Worm (Caenorhabditis elegans) whole organism, young adult: Measurements from ENCODE around the gene mca-2.

Experiments used
- B0019.2 ChIP-seq: fragments of 200-800 bp; sonication (Bioruptor generic); conservative IDR thresholded peaks from 2 replicates; pipeline ENCODE4 v1.3.6; 2022; ENCODE audit warnings: missing genetic modification reagents, missing genetic modification characterization, missing compliant biosample characterization
- B0035.1 ChIP-seq: sonication (generic microtip); optimal IDR thresholded peaks from 2 replicates; lab custom pipeline; 2016; ENCODE audit warnings: missing genetic modification characterization, mild to moderate bottlenecking, missing compliant biosample characterization, missing genotype, missing genetic modification reagents
- B0336.3 ChIP-seq: fragments of 200-800 bp; sonication (Bioruptor generic); IDR thresholded peaks from 2 replicates; pipeline ENCODE4 v1.3.6; 2022; ENCODE audit warnings: missing genetic modification characterization, missing compliant biosample characterization
- D2030.7 ChIP-seq: fragments of 200-800 bp; sonication (Bioruptor generic); IDR thresholded peaks from 2 replicates; pipeline ENCODE4 v1.3.6; 2022; ENCODE audit warnings: missing genetic modification reagents, missing genetic modification characterization, missing compliant biosample characterization
- F55B11.4 ChIP-seq: sonication (generic microtip); optimal IDR thresholded peaks from 2 replicates; lab custom pipeline; 2016; ENCODE audit warnings: missing compliant biosample characterization, missing genetic modification characterization, borderline replicate concordance; ENCODE audit not compliant: insufficient read depth
- T26A5.8 ChIP-seq: sonication (generic microtip); optimal IDR thresholded peaks from 2 replicates; lab custom pipeline; 2016; ENCODE audit warnings: missing genetic modification characterization, missing compliant biosample characterization
- Y53F4B.3 ChIP-seq: fragments of 200-800 bp; sonication (Bioruptor generic); IDR thresholded peaks from 2 replicates; pipeline ENCODE4 v1.3.6; 2022; ENCODE audit warnings: missing genetic modification reagents, missing genetic modification characterization, missing compliant biosample characterization
- Y56A3A.18 ChIP-seq: fragments of 200-800 bp; sonication (Bioruptor generic); IDR thresholded peaks from 2 replicates; pipeline ENCODE4 v1.3.6; 2022; ENCODE audit warnings: missing genetic modification reagents, missing genetic modification characterization, missing compliant biosample characterization
- akir-1 ChIP-seq: fragments of 200-800 bp; sonication (Bioruptor generic); optimal IDR thresholded peaks from 2 replicates; lab custom pipeline; 2018; ENCODE audit warnings: mild to moderate bottlenecking, missing genetic modification characterization, moderate library complexity, missing compliant biosample characterization
- atf-7 ChIP-seq: sonication (generic microtip); optimal IDR thresholded peaks from 2 replicates; lab custom pipeline; 2017; ENCODE audit warnings: mild to moderate bottlenecking, missing genetic modification characterization, missing compliant biosample characterization
- ceh-100 ChIP-seq: fragments of 200-800 bp; sonication (Bioruptor generic); IDR thresholded peaks from 2 replicates; pipeline ENCODE4 v1.3.6; 2022; ENCODE audit warnings: missing genetic modification reagents, missing genetic modification characterization, missing compliant biosample characterization
- ceh-40 ChIP-seq: fragments of 200-800 bp; sonication (Bioruptor generic); IDR thresholded peaks from 2 replicates; pipeline ENCODE4 v1.3.6; 2022; ENCODE audit warnings: missing genetic modification characterization, missing compliant biosample characterization
- ceh-91 ChIP-seq: fragments of 200-800 bp; sonication (Bioruptor generic); IDR thresholded peaks from 2 replicates; pipeline ENCODE4 v1.3.6; 2022; ENCODE audit warnings: missing genetic modification reagents, missing genetic modification characterization, missing compliant biosample characterization
- dox-1 ChIP-seq: fragments of 200-800 bp; sonication (Bioruptor generic); IDR thresholded peaks from 2 replicates; pipeline ENCODE4 v1.3.6; 2022; ENCODE audit warnings: missing genetic modification reagents, missing genetic modification characterization, missing compliant biosample characterization
- egrh-3 ChIP-seq: fragments of 200-800 bp; sonication (Bioruptor generic); IDR thresholded peaks from 2 replicates; pipeline ENCODE4 v1.3.6; 2022; ENCODE audit warnings: missing genetic modification reagents, missing genetic modification characterization, missing compliant biosample characterization
- ekl-4 ChIP-seq: fragments of 200-800 bp; sonication (Bioruptor generic); IDR thresholded peaks from 2 replicates; pipeline ENCODE4 v1.3.6; 2022; ENCODE audit warnings: missing genetic modification reagents, missing genetic modification characterization, missing compliant biosample characterization
- him-1 ChIP-seq: sonication (generic microtip); optimal IDR thresholded peaks from 2 replicates; lab custom pipeline; 2016; ENCODE audit warnings: missing genotype, missing genetic modification reagents, missing genetic modification characterization, missing compliant biosample characterization
- hlh-26 ChIP-seq: fragments of 200-800 bp; sonication (Bioruptor generic); conservative IDR thresholded peaks from 2 replicates; pipeline ENCODE4 v1.3.6; 2022; ENCODE audit warnings: missing genetic modification reagents, missing genetic modification characterization, missing compliant biosample characterization
- hsf-1 ChIP-seq: fragments of 200-800 bp; sonication (Bioruptor generic); IDR thresholded peaks from 2 replicates; pipeline ENCODE4 v1.3.6; 2022; ENCODE audit warnings: missing genetic modification reagents, missing genetic modification characterization, missing compliant biosample characterization
- lir-1 ChIP-seq: fragments of 200-800 bp; sonication (Bioruptor generic); conservative IDR thresholded peaks from 2 replicates; pipeline ENCODE4 v1.3.6; 2022; ENCODE audit warnings: missing genetic modification reagents, missing genetic modification characterization, missing compliant biosample characterization
- madf-6 ChIP-seq: fragments of 200-800 bp; sonication (Bioruptor generic); IDR thresholded peaks from 2 replicates; pipeline ENCODE4 v1.3.6; 2022; ENCODE audit warnings: missing genetic modification reagents, missing genetic modification characterization, missing compliant biosample characterization
- nfya-2 ChIP-seq: fragments of 200-800 bp; sonication (Bioruptor generic); IDR thresholded peaks from 2 replicates; pipeline ENCODE4 v1.3.6; 2022; ENCODE audit warnings: missing genetic modification reagents, missing genetic modification characterization, missing compliant biosample characterization
- nfyb-1 ChIP-seq: fragments of 200-800 bp; sonication (Bioruptor generic); IDR thresholded peaks from 2 replicates; pipeline ENCODE4 v1.3.6; 2022; ENCODE audit warnings: missing genetic modification reagents, missing genetic modification characterization, missing compliant biosample characterization
- nhr-179 ChIP-seq: sonication (generic microtip); optimal IDR thresholded peaks from 2 replicates; lab custom pipeline; 2016; ENCODE audit warnings: mild to moderate bottlenecking, missing genetic modification characterization, missing compliant biosample characterization
- pbrm-1 ChIP-seq: fragments of 200-800 bp; sonication (Bioruptor generic); IDR thresholded peaks from 2 replicates; pipeline ENCODE4 v1.3.6; 2022; ENCODE audit warnings: missing genetic modification reagents, missing genetic modification characterization, missing compliant biosample characterization
- rcor-1 ChIP-seq: fragments of 200-800 bp; sonication (Bioruptor generic); IDR thresholded peaks from 2 replicates; pipeline ENCODE4 v1.3.6; 2022; ENCODE audit warnings: missing genetic modification reagents, missing genetic modification characterization, missing compliant biosample characterization
- repo-1 ChIP-seq: sonication (generic microtip); optimal IDR thresholded peaks from 2 replicates; lab custom pipeline; 2017; ENCODE audit warnings: mild to moderate bottlenecking, missing genetic modification characterization, missing compliant biosample characterization
- sdz-38 ChIP-seq: sonication (generic microtip); optimal IDR thresholded peaks from 2 replicates; lab custom pipeline; 2016; ENCODE audit warnings: missing genotype, missing genetic modification characterization, missing compliant biosample characterization
- snpc-1.1 ChIP-seq: sonication (generic microtip); optimal IDR thresholded peaks from 2 replicates; lab custom pipeline; 2017; ENCODE audit warnings: missing genetic modification characterization, mild to moderate bottlenecking, missing compliant biosample characterization, antibody characterized with exemption, moderate library complexity, missing genotype, missing genetic modification reagents; ENCODE audit not compliant: insufficient read depth
- snpc-1.3 ChIP-seq: sonication (generic microtip); optimal IDR thresholded peaks from 2 replicates; lab custom pipeline; 2017; ENCODE audit warnings: missing genetic modification characterization, mild to moderate bottlenecking, missing compliant biosample characterization, antibody characterized with exemption, moderate library complexity, missing genotype, missing genetic modification reagents; ENCODE audit not compliant: insufficient read depth
- somi-1 ChIP-seq: fragments of 200-800 bp; sonication (Bioruptor generic); optimal IDR thresholded peaks from 2 replicates; lab custom pipeline; 2018; ENCODE audit warnings: mild to moderate bottlenecking, missing genetic modification characterization, missing compliant biosample characterization
- sptf-2 ChIP-seq: fragments of 200-800 bp; sonication (Bioruptor generic); optimal IDR thresholded peaks from 2 replicates; lab custom pipeline; 2018; ENCODE audit warnings: mild to moderate bottlenecking, missing genetic modification characterization, missing compliant biosample characterization
- unc-62 ChIP-seq: fragments of 150-350 bp; optimal IDR thresholded peaks from 2 replicates; lab custom pipeline; 2014; ENCODE audit warnings: missing biosample characterization, missing genetic modification reagents, missing genetic modification characterization
- ztf-26 ChIP-seq: sonication (generic microtip); optimal IDR thresholded peaks from 2 replicates; lab custom pipeline; 2017; ENCODE audit warnings: missing genetic modification characterization, missing compliant biosample characterization
- ztf-28 ChIP-seq: fragments of 200-800 bp; sonication (Bioruptor generic); IDR thresholded peaks from 2 replicates; pipeline ENCODE4 v1.3.6; 2022; ENCODE audit warnings: missing genetic modification reagents, missing genetic modification characterization, missing compliant biosample characterization

Gene mca-2

ce11 chrIV:2133431-2133940, 49.7 kb downstream of the mca-2 start, which contains the start of gene C23H5.12:
Gene C23H5.12 (plus strand): TSS chrIV:2133481.
- TF ChIP-seq unc-62 (GFP tag; lab: Kevin White, UChicago), result no peak
- TF ChIP-seq F55B11.4 (tag; lab: Kevin White, UChicago), result no peak
- TF ChIP-seq sptf-2 (GFP tag; lab: Kevin White, UChicago), result no peak
- TF ChIP-seq pbrm-1, result no peak
- no peak for TF ChIP-seq D2030.7
- no peak for TF ChIP-seq sdz-38 (tag; lab: Kevin White, UChicago)
- no peak for TF ChIP-seq ztf-28 (GFP tag; lab: Robert Waterston, UW)
- TF ChIP-seq nfya-2, result no peak
- no peak for TF ChIP-seq T26A5.8 (tag; lab: Kevin White, UChicago)
- TF ChIP-seq hlh-26 (GFP tag; lab: Robert Waterston, UW), result no peak

- peak; percentile 68 for TF ChIP-seq ceh-100
- TF ChIP-seq Y53F4B.3 (GFP tag; lab: Robert Waterston, UW), result 0 out of 2 replicates have a peak, but pooled peaks have one; percentile 13
- peak; percentile 9; the same call in 1 of the 2 replicates for TF ChIP-seq rcor-1 (GFP tag; lab: Robert Waterston, UW)
- 0 out of 2 replicates have a peak, but pooled peaks have one; percentile 26 for TF ChIP-seq nfyb-1 (GFP tag; lab: Robert Waterston, UW)
- peak; percentile 98 for TF ChIP-seq hsf-1 (GFP tag; lab: Robert Waterston, UW)
- peak; percentile 17; the same call in 1 of the 2 replicates for TF ChIP-seq egrh-3 (GFP tag; lab: Robert Waterston, UW)
- TF ChIP-seq ekl-4, result peak; percentile 79
- TF ChIP-seq dox-1 (GFP tag; lab: Robert Waterston, UW), result peak; percentile 91
- TF ChIP-seq madf-6 (GFP tag; lab: Robert Waterston, UW), result peak; percentile 60
- TF ChIP-seq ceh-40, result 0 out of 2 replicates have a peak, but pooled peaks have one; percentile 60
- TF ChIP-seq Y56A3A.18 (GFP tag; lab: Robert Waterston, UW), result 0 out of 2 replicates have a peak, but pooled peaks have one; percentile 74
Observed at ce11 chrIV:2135880-2136279, 52.0 kb downstream of the mca-2 start.

DNA sequence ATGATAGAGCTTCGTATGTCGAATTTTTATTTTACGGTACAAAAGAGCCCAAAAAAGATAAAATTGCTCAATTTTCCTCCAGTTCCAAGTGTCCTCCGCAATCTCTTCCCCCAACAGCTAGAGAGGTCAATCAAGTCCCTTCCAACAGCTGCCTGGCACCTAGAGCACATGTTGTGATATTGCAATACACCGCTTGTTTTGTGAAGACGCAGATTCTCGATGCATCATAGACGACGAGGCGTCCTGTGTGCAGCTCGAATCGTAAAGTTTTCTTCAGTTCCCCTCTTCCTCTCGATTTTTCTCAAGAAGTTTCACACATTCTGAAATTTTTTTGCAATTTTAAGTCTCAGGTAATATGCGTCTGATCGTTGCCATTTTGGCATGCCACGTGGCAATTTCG, 52.8 kb downstream of the mca-2 start, which contains the start of gene test-1:
test-1 (plus strand) TSS at position 345 of the 400 bp plus-strand sequence.
- TF ChIP-seq atf-7 (tag; lab: Kevin White, UChicago) (no peak), nhr-179 (tag; lab: Kevin White, UChicago) (no peak), lir-1 (GFP tag; lab: Robert Waterston, UW) (no peak)

- TF ChIP-seq somi-1 (GFP tag; lab: Kevin White, UChicago) (no peak), ceh-91 (GFP tag; lab: Robert Waterston, UW) (no peak), snpc-1.1 (tag; lab: Kevin White, UChicago) (no peak), akir-1 (GFP tag; lab: Kevin White, UChicago) (no peak), repo-1 (tag; lab: Kevin White, UChicago) (no peak), snpc-1.3 (tag; lab: Kevin White, UChicago) (no peak), rcor-1 (GFP tag; lab: Robert Waterston, UW) (no peak), ztf-26 (tag; lab: Kevin White, UChicago) (no peak), sdz-38 (tag; lab: Kevin White, UChicago) (no peak), B0336.3 (GFP tag; lab: Robert Waterston, UW) (no peak), B0035.1 (no peak), nhr-179 (tag; lab: Kevin White, UChicago) (no peak), B0019.2 (GFP tag; lab: Robert Waterston, UW) (no peak), him-1 (tag; lab: Kevin White, UChicago) (no peak)
Observed at ce11 chrIV:2137478-2137877, 53.6 kb downstream of the mca-2 start.
